Fruit fly (Drosophila melanogaster) ovary, adult (tissue): ENCODE measurements around the gene dsb.

Experiments
- CG17801 ChIP-seq: fragments of 200-800 bp; optimal IDR thresholded peaks from 2 replicates; lab custom pipeline; 2019; ENCODE audit warnings: missing biosample characterization, mild to moderate bottlenecking, missing genetic modification characterization, moderate library complexity; ENCODE audit not compliant: partially characterized antibody

The dsb gene

DNA sequence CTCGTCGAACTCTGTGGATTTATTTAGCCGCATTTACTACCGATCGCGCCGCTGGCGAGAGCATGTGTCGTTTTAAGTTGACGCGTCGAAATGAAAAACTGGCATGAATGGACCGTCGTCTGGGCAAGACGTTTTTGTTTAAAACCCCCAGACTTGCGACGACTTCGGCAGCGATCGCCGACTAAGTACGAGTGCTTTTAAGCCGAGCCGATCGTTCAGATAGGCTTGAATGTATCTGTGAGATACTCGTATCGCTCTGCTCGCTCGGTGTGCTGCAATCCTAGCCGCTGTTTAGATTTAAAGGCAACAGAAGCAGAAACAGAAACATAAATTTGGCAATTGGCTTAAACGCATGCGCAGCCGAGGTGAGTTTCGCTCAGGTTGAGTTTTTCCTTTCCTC, at the start of gene dsb:
TSS of gene dsb (minus strand) at position 91 of the 400 bp plus-strand sequence.
- no peak for TF ChIP-seq CG17801 (GFP tag; lab: Kevin White, UChicago)

DNA sequence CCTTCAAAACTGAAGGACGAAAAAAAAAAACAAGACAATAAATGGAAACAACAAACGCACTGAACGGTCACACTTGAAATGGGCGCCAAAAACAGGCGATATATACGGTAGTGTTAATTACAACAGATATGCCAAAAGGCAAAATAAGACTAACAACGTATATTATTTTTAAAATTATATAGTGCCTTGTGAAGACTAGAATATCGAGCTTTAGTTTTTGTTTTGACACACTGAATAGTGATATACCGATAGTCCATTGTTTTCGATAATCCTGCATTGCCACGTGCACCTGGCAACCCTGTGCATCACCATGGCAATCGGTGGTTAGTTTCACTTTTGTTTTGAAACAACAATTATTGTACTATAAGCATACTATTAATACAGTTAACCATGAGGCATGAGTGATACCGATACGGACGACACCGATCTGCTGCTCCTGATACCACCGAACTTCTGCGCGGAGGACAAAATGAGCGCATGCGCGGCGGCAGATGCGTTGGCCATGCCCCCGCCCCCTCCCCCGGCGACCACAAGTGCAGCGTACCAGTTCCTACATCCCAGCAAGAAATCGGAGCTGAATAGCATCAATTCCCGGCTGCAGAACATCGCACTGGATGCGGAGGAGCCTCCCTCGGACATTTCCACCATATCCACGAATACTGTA, 37.6 kb upstream of the dsb start, which contains the start of the genes mu2 and Cnb:
TSS of gene mu2 (minus strand) at position 13 of the 664 bp plus-strand sequence.
TSS of gene Cnb (plus strand) at position 103 of the 664 bp plus-strand sequence.
- TF ChIP-seq CG17801 (GFP tag; lab: Kevin White, UChicago) = peak; percentile 9

dm6 chr3L:1940843-1941418, 30.9 kb upstream of the dsb start, which contains the start of gene Mfap1:
Gene Mfap1, plus strand, starts transcription at chr3L:1941068.
- no peak for TF ChIP-seq CG17801 (GFP tag; lab: Kevin White, UChicago)

DNA sequence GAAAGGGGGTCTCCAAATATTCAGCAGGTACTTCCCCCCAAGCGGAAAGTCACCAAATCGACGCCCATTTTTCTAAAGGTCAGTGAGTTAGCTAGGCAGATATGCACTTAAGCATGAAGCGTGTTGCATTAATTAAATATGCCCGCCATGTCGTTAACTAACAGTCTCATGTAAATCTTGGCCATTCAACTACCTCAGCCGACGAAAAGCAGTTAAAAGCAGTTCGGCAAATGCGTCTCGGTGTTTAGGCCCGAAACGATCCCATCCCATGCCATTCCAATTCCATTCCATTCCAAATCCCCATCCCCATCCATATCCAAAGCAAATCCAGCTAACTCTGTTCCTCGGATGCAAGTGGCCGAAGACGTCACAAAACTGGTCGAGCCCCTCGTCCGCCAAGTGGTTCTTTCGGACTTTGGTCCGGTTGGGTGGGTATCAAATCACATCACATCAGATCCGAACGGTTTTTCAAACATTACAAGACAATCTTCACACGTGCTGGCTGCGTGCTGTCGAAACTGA, 30.0 kb upstream of the dsb start:
- no peak for TF ChIP-seq CG17801 (GFP tag; lab: Kevin White, UChicago)

- TF ChIP-seq CG17801 (GFP tag; lab: Kevin White, UChicago) = no peak
These were observed 28.8 kb upstream of the dsb start, which contains the start of the genes CG46523 and CG5687 for dm6 chr3L:1938767-1939166. Gene CG46523, minus strand, starts transcription at chr3L:1939103. Gene CG5687, minus strand, starts transcription at chr3L:1939103.

DNA sequence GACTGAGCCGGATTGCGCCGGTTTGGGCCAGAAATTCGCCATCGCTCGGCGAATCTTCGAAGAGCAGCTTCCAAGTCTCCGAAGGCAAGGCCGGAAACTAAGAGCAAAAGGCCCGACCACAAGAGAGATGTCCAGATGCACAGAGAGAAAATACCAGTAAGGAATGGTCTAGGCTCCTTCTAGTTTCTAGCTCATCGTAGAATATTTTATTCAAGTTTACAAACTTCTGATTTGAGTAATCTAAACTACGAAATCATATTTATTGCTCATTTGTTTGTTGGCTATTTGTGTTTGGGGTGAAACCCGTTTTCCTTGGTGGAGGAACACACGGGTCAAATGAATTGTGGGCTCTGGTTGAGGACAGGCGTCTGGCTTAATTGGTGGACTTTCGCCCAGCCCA, 27.5 kb upstream of the dsb start:
- no peak for TF ChIP-seq CG17801 (GFP tag; lab: Kevin White, UChicago)

DNA sequence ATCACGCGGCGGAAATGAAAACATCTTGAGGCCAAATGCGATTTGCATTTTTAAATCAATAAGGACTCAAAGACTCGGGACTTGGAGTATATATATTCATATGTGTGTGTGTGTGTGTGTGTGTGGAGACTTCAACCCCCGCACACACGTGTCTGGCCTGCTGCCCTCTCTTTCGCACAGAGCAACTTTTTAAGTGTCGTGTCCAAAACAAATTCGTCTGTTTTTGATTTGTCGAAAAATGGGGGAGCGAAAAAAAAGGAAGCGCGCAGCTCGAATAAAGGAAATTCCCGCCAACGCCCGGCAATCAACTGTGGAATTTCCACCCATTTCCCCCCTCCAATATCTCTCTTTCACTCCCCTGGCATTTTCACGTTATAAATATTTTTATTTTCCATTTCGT, 19.0 kb upstream of the dsb start:
- TF ChIP-seq CG17801 (GFP tag; lab: Kevin White, UChicago) = no peak

DNA sequence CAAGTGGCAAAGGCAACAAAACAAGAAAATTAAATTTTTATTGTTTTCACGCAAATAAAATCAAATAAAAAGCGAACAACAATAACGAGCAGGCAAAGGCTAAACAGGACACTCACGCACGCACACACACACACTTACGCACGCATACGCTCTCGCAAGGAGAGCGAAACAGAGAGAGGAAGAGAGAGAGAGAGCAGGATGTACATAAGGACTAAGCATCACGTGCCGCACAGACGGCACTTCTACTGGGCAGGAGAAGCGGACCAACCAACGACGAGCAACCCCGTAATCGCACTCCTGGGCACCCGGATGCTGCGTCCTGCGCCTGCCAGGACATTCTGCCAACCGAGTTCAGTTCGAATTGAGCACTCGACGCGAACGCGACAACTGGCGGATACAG, 10.9 kb upstream of the dsb start, which contains the start of gene Dbx:
TSS of gene Dbx (plus strand) at position 365 of the 400 bp plus-strand sequence.
- TF ChIP-seq CG17801 (GFP tag; lab: Kevin White, UChicago) = no peak

dm6 chr3L:1920051-1920450, 10.1 kb upstream of the dsb start:
- TF ChIP-seq CG17801 (GFP tag; lab: Kevin White, UChicago) = no peak

- TF ChIP-seq CG17801 (GFP tag; lab: Kevin White, UChicago) = no peak
These were observed 6.6 kb upstream of the dsb start for dm6 chr3L:1916617-1917016.

dm6 chr3L:1914668-1915067, 4.7 kb upstream of the dsb start:
- no peak for TF ChIP-seq CG17801 (GFP tag; lab: Kevin White, UChicago)

DNA sequence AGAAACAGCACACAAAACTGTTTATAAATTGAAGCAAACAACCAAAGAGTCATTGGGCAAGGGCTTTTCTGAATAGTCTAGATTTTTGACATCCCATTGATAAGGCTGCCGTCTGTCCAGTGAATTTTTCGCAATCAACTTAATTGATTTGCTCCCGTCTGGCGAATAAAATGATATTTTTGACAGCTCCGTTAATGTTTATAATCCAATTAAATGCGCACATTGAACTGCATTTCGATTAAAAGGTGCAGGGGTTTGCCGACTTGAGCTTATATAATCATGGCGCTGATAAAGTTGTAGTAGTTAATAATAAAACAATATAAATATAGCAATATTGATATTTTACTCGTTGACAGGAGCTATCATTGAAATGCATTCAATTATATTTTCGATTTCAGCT, 997 bp downstream of the dsb start:
- no peak for TF ChIP-seq CG17801 (GFP tag; lab: Kevin White, UChicago)

- no peak for TF ChIP-seq CG17801 (GFP tag; lab: Kevin White, UChicago)
These were observed 3.8 kb downstream of the dsb start for dm6 chr3L:1906208-1906607.

DNA sequence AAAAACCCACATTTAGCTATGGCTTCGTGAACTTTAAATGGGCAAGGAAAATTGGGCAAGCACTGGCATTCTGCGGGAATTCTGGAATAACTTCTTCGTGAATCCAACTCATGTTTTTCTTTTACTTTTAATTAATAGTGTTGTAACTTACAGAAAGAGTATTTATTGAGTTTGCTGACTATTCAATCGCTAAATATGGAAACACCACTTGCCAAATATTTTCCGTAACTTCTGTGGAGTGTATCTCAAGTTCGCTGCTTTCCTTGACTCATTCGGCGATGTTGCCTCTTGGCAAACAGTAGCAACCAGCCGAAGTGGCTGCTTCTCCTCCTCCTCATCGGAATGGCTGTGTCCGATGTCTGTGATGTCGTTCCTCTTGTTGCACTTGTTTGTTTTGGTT, 4.7 kb downstream of the dsb start:
- TF ChIP-seq CG17801 (GFP tag; lab: Kevin White, UChicago) = no peak

- TF ChIP-seq CG17801 (GFP tag; lab: Kevin White, UChicago) = no peak
These were observed 5.6 kb downstream of the dsb start for dm6 chr3L:1904440-1904839.

DNA sequence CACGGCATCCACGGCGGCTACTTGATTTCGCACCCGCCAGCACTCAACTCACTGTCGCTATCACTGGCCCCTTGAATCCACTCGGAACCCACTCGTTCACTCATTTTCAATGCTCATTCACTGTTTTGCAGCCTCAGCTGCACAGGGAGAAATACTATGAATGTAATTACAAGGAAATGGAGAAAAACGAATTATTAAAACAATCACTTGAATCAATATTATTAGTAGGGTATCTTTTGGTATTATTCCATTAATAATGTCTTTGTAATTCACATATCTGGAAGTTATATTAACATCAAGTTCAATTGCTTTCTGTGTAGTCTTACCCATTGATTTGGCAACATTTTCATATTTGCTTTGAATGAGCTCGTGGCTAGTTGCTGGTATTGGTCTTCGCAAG, 9.4 kb downstream of the dsb start:
- no peak for TF ChIP-seq CG17801 (GFP tag; lab: Kevin White, UChicago)
